Fruit fly (Drosophila melanogaster): ENCODE data around the gene CG6153.

Gene CG6153

DNA sequence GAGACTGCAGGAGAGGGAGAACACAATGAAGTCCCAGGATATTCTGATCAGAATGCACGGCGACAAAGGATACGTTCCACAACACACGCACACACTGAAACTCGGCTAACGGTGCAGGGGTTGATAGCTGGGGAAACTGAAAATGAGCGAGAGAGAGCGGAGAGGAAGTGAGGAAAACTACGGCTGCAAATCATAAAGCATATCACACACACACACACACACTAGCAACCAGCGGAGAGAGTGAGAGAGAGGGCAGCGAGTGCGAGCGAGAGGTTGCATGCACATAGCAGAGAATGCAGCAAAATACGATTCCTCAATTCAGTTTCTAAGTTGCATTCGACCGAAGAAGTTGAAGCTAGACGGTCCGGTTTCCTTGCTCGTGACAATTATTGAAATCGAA is 14.5 kb upstream of the CG6153 start:
- no peak for TF ChIP-seq Sp1 (GFP tag; optimal IDR thresholded peaks at IDR 0.05)
- TF ChIP-seq jim (GFP tag; optimal IDR thresholded peaks at IDR 0.05) = no peak
- no peak for TF ChIP-seq CG9705 (GFP tag; optimal IDR thresholded peaks at IDR 0.05)

DNA sequence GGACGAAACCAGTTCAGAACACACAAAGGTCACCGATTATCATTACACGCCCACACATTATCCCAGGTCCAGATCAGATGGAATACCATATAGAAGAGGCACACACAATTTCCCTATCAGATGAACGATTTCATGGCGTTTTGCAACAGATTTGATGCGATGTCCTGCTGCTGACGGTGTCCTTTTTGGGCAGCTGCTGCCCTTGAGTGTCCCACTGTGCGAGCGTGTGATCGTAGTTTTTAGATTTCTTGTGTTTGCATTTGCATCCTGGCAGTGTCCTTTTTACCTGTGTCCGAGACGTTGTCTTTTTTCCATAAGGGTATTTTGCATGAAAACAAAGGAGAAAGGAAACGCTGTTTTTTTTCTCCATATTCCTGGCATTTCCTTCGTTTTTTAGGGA is 13.5 kb upstream of the CG6153 start:
- no peak for TF ChIP-seq HLH106 (tag; optimal IDR thresholded peaks at IDR 0.05)
- TF ChIP-seq CrebA (GFP tag; optimal IDR thresholded peaks at IDR 0.05; ENCODE audit: borderline replicate concordance) = no peak
- no peak for TF ChIP-seq woc (GFP tag; optimal IDR thresholded peaks at IDR 0.05)
- TF ChIP-seq GATAd (GFP tag; optimal IDR thresholded peaks at IDR 0.05) = no peak
- no peak for TF ChIP-seq CG32264 (GFP tag; optimal IDR thresholded peaks at IDR 0.05)
- no peak for TF ChIP-seq Rel (GFP tag; optimal IDR thresholded peaks at IDR 0.05)
- TF ChIP-seq Rel (tag; optimal IDR thresholded peaks at IDR 0.05) = no peak
- TF ChIP-seq OdsH (GFP tag; optimal IDR thresholded peaks at IDR 0.05) = no peak
- no peak for TF ChIP-seq psq (GFP tag; optimal IDR thresholded peaks at IDR 0.05)
- no peak for TF ChIP-seq Sp1 (GFP tag; optimal IDR thresholded peaks at IDR 0.05)
- no peak for TF ChIP-seq lola (GFP tag; optimal IDR thresholded peaks at IDR 0.05)
- no peak for TF ChIP-seq dmrt93B (GFP tag; optimal IDR thresholded peaks at IDR 0.05)
- TF ChIP-seq N (GFP tag; optimal IDR thresholded peaks at IDR 0.05) = no peak
- no peak for TF ChIP-seq foxo (GFP tag; optimal IDR thresholded peaks at IDR 0.05)
- no peak for TF ChIP-seq rgr (GFP tag; optimal IDR thresholded peaks at IDR 0.05)
- TF ChIP-seq Jra (GFP tag; optimal IDR thresholded peaks at IDR 0.05) = no peak
- no peak for TF ChIP-seq Hr78 (GFP tag; optimal IDR thresholded peaks at IDR 0.05)

DNA sequence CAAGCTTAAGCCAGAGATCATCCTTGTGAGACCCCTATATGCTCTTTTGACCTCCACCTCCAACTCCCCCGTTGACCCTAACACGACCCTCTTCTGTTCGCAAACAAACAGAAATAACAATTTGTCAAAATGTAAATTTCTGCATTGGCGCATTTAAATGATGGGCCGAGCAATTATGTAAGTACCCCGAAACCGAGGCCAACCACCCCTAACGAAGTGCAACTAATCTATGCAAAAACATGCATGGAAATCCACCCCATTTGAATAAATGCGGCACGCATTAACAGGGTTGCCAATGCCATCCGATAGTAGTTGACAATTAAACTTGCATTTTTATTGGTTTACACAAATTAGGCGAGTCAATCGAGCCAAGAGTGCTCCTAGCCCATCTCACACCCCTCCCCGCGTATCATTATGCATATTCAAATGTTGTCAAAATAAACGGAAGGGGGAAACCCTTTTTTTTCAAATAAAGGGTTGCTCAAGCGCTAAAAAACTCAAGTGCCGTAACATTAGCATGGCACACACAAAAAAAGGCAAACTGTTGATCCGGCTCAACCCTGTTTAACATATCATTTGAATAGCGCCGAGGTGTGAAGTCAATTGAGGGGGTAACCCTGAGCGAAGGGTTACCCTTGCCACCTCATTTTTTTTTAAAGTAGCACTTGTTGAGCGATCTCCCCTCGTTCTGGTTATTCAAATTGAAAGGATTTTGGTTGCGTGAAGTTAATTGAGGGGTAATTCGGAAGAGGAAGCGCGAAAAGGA is 11.0 kb upstream of the CG6153 start:
- TF ChIP-seq jim (GFP tag; optimal IDR thresholded peaks at IDR 0.05) (no peak), sage (GFP tag; optimal IDR thresholded peaks at IDR 0.05) (no peak), Jra (GFP tag; optimal IDR thresholded peaks at IDR 0.05) (no peak), fru (GFP tag; optimal IDR thresholded peaks at IDR 0.05) (no peak), CG9705 (GFP tag; optimal IDR thresholded peaks at IDR 0.05) (no peak), Hr78 (GFP tag; optimal IDR thresholded peaks at IDR 0.05) (no peak), Vsx2 (GFP tag; optimal IDR thresholded peaks at IDR 0.05; ENCODE audit: partially characterized antibody) (no peak), Rel (GFP tag; optimal IDR thresholded peaks at IDR 0.05) (no peak), Rel (tag; optimal IDR thresholded peaks at IDR 0.05) (no peak), Hr83 (GFP tag; optimal IDR thresholded peaks at IDR 0.05; ENCODE audit: poor library complexity, severe bottlenecking) (no peak), dmrt93B (GFP tag; optimal IDR thresholded peaks at IDR 0.05) (no peak), dl (GFP tag; optimal IDR thresholded peaks at IDR 0.05; ENCODE audit: insufficient read depth in 1 of 2, partially characterized antibody in 2 of 2) (no peak), Hnf4 (GFP tag; optimal IDR thresholded peaks at IDR 0.05) (no peak), pan (optimal IDR thresholded peaks at IDR 0.05) (no peak), psq (GFP tag; optimal IDR thresholded peaks at IDR 0.05) (no peak), woc (GFP tag; optimal IDR thresholded peaks at IDR 0.05) (no peak), brk (GFP tag; optimal IDR thresholded peaks at IDR 0.05) (no peak), foxo (GFP tag; optimal IDR thresholded peaks at IDR 0.05) (no peak), CrebA (GFP tag; optimal IDR thresholded peaks at IDR 0.05; ENCODE audit: borderline replicate concordance) (no peak), Dfd (GFP tag; optimal IDR thresholded peaks at IDR 0.05) (no peak), h (GFP tag; optimal IDR thresholded peaks at IDR 0.05) (no peak)

DNA sequence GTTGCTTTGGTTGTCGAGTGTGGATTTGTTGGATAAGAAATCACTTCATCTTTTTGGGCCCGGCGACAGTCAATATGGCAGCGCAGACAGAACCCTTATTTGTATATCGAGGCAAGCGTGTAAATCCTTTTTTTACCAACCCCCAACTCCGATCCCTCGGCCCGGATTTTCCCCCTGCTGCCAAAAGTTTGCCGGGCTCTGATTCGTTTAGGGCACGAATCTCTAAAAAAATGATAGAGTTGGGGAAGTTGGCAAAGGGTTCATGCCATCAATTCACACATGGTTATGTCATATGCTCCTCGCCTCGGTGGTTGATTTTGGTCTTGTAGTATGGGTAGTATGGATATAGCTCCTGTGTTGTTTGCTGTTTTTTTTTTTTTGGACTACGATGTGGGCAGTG is 6.0 kb upstream of the CG6153 start:
- no peak for TF ChIP-seq CG9705 (GFP tag; optimal IDR thresholded peaks at IDR 0.05)
- no peak for TF ChIP-seq fru (GFP tag; optimal IDR thresholded peaks at IDR 0.05)
- no peak for TF ChIP-seq dl (GFP tag; optimal IDR thresholded peaks at IDR 0.05; ENCODE audit: insufficient read depth in 1 of 2, partially characterized antibody in 2 of 2)

DNA sequence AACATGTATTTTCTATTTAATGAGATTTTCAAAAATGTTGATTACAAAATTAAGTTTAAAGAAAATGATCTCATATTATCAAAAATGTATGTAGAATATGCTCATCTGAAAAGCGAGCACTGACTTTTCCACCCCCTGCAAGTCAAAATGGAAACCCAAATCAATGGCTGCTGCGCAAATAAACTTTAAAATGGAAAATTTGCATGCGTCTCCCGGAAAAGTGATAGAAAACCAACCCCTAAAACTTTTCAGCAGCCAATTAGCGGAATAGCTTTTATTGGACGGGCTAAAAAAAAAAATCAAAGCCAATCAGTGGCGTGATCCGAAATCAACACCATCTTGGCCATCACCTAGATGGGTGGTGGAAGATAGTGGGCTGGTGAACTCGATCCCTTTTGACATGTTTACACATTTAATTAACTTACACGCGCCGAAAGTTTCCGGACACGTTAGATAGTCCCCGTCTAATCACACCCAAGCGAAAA is 3.5 kb upstream of the CG6153 start:
- TF ChIP-seq HLH106 (tag; optimal IDR thresholded peaks at IDR 0.05) (no peak), CG9705 (GFP tag; optimal IDR thresholded peaks at IDR 0.05) (no peak), GATAd (GFP tag; optimal IDR thresholded peaks at IDR 0.05) (no peak), sv (GFP tag; optimal IDR thresholded peaks at IDR 0.05) (no peak)
